Fruit fly (Drosophila melanogaster) whole organism, embryonic: Measurements from ENCODE around the gene lili.

Experiments used
- Bteb2 ChIP-seq: fragments of 200-800 bp; sonication (Bioruptor generic); optimal IDR thresholded peaks from 2 replicates; lab custom pipeline; 2016; ENCODE audit warnings: missing biosample characterization, missing genetic modification characterization
- CG10209 ChIP-seq: fragments of 200-800 bp; sonication (Bioruptor generic); optimal IDR thresholded peaks from 3 replicates; lab custom pipeline; 2017; ENCODE audit warnings: missing biosample characterization, mild to moderate bottlenecking, missing genetic modification characterization, missing genetic modification reagents
- CG10543 ChIP-seq: fragments of 200-800 bp; sonication (Bioruptor generic); optimal IDR thresholded peaks from 3 replicates; lab custom pipeline; 2017; ENCODE audit warnings: missing biosample characterization, mild to moderate bottlenecking, missing genetic modification characterization, moderate library complexity
- CG10979 ChIP-seq: fragments of 200-800 bp; sonication (Bioruptor generic); optimal IDR thresholded peaks from 2 replicates; lab custom pipeline; 2018; ENCODE audit warnings: missing biosample characterization, mild to moderate bottlenecking, missing genetic modification characterization, moderate library complexity
- CG13424 ChIP-seq: fragments of 200-800 bp; sonication (Bioruptor generic); optimal IDR thresholded peaks from 2 replicates; lab custom pipeline; 2019; ENCODE audit warnings: missing biosample characterization, mild to moderate bottlenecking, missing genetic modification characterization, moderate library complexity
- CG14050 ChIP-seq: fragments of 200-800 bp; sonication (Bioruptor generic); IDR thresholded peaks from 3 replicates; pipeline ENCODE4 v1.3.6; 2022; ENCODE audit warnings: missing biosample characterization, missing genetic modification characterization
- CG14710 ChIP-seq: fragments of 200-800 bp; sonication (Bioruptor generic); optimal IDR thresholded peaks from 3 replicates; lab custom pipeline; 2019; ENCODE audit warnings: missing biosample characterization, mild to moderate bottlenecking, missing genetic modification characterization, moderate library complexity
- CG15696 ChIP-seq: fragments of 200-800 bp; sonication (Bioruptor generic); optimal IDR thresholded peaks from 2 replicates; lab custom pipeline; 2019; ENCODE audit warnings: missing biosample characterization, mild to moderate bottlenecking, missing genetic modification characterization, moderate library complexity
- CG2116 ChIP-seq: fragments of 200-800 bp; sonication (Bioruptor generic); optimal IDR thresholded peaks from 3 replicates; lab custom pipeline; 2018; ENCODE audit warnings: missing biosample characterization, mild to moderate bottlenecking, missing genetic modification characterization
- CG32532 ChIP-seq: fragments of 200-800 bp; sonication (Bioruptor generic); IDR thresholded peaks from 2 replicates; pipeline ENCODE4 v1.3.6; 2022; ENCODE audit warnings: missing biosample characterization, missing genetic modification characterization
- CG33557 ChIP-seq: fragments of 200-800 bp; sonication (Bioruptor generic); optimal IDR thresholded peaks from 2 replicates; lab custom pipeline; 2019; ENCODE audit warnings: missing biosample characterization, mild to moderate bottlenecking, missing genetic modification characterization, moderate library complexity
- CG34376 ChIP-seq: fragments of 200-800 bp; sonication (Bioruptor generic); optimal IDR thresholded peaks from 2 replicates; lab custom pipeline; 2018; ENCODE audit warnings: missing biosample characterization, mild to moderate bottlenecking, missing genetic modification characterization
- CG4328 ChIP-seq: fragments of 200-800 bp; sonication (Bioruptor generic); optimal IDR thresholded peaks from 3 replicates; lab custom pipeline; 2017; ENCODE audit warnings: missing biosample characterization, missing genetic modification reagents, missing genetic modification characterization
- CG4424 ChIP-seq: fragments of 200-800 bp; sonication (Bioruptor generic); optimal IDR thresholded peaks from 3 replicates; lab custom pipeline; 2016; ENCODE audit warnings: missing biosample characterization, missing genetic modification characterization
- CG4707 ChIP-seq: fragments of 200-800 bp; sonication (Bioruptor generic); optimal IDR thresholded peaks from 2 replicates; lab custom pipeline; 2018; ENCODE audit warnings: missing biosample characterization, mild to moderate bottlenecking, missing genetic modification characterization, moderate library complexity
- CG4820 ChIP-seq: fragments of 200-800 bp; sonication (Bioruptor generic); optimal IDR thresholded peaks from 3 replicates; lab custom pipeline; 2016; ENCODE audit warnings: missing biosample characterization, missing genetic modification characterization
- CG5180 ChIP-seq: fragments of 200-800 bp; sonication (Bioruptor generic); optimal IDR thresholded peaks from 3 replicates; lab custom pipeline; 2017; ENCODE audit warnings: missing biosample characterization, missing genetic modification characterization, mild to moderate bottlenecking, moderate library complexity, missing genetic modification reagents
- CG7372 ChIP-seq: fragments of 200-800 bp; sonication (Bioruptor generic); IDR thresholded peaks from 2 replicates; pipeline ENCODE4 v1.3.6; 2022; ENCODE audit warnings: missing biosample characterization, missing genetic modification characterization
- CG8924 ChIP-seq: fragments of 200-800 bp; optimal IDR thresholded peaks from 3 replicates; lab custom pipeline; 2019; ENCODE audit warnings: missing biosample characterization, mild to moderate bottlenecking, missing genetic modification characterization, moderate library complexity
- CG9437 ChIP-seq: fragments of 200-800 bp; sonication (Bioruptor generic); optimal IDR thresholded peaks from 2 replicates; lab custom pipeline; 2018; ENCODE audit warnings: missing biosample characterization, mild to moderate bottlenecking, missing genetic modification characterization
- CG9727 ChIP-seq: fragments of 200-800 bp; sonication (Bioruptor generic); optimal IDR thresholded peaks from 3 replicates; lab custom pipeline; 2017; ENCODE audit warnings: missing biosample characterization, mild to moderate bottlenecking, missing genetic modification characterization
- Chrac-16 ChIP-seq: fragments of 200-800 bp; sonication (Bioruptor generic); optimal IDR thresholded peaks from 3 replicates; lab custom pipeline; 2016; ENCODE audit warnings: missing biosample characterization, missing genetic modification characterization
- Dll ChIP-seq: fragments of 200-800 bp; sonication (Bioruptor generic); IDR thresholded peaks from 4 replicates; pipeline ENCODE4 v1.3.6; 2022; ENCODE audit warnings: missing biosample characterization, missing genetic modification characterization; ENCODE audit not compliant: partially characterized antibody
- Dp ChIP-seq: fragments of 200-800 bp; sonication (Bioruptor generic); optimal IDR thresholded peaks from 2 replicates; lab custom pipeline; 2018; ENCODE audit warnings: missing biosample characterization, mild to moderate bottlenecking, missing genetic modification characterization, moderate library complexity
- Fer3 ChIP-seq: fragments of 200-800 bp; sonication (Bioruptor generic); optimal IDR thresholded peaks from 2 replicates; lab custom pipeline; 2018; ENCODE audit warnings: missing biosample characterization, mild to moderate bottlenecking, missing genetic modification characterization, moderate library complexity
- Hr3 ChIP-seq: fragments of 200-800 bp; sonication (Bioruptor generic); optimal IDR thresholded peaks from 3 replicates; lab custom pipeline; 2016; ENCODE audit warnings: missing biosample characterization, missing genetic modification characterization
- Med ChIP-seq: fragments of 200-800 bp; sonication (Bioruptor generic); peaks from one replicate; lab custom pipeline; 2016; ENCODE audit warnings: missing biosample characterization, missing genetic modification characterization, mild to moderate bottlenecking, inconsistent platforms, moderate library complexity
- NfI ChIP-seq: fragments of 200-800 bp; sonication (Bioruptor generic); optimal IDR thresholded peaks from 3 replicates; lab custom pipeline; 2018; ENCODE audit warnings: missing biosample characterization, mild to moderate bottlenecking, missing genetic modification characterization, moderate library complexity
- Rx ChIP-seq: fragments of 200-800 bp; sonication (Bioruptor generic); IDR thresholded peaks from 2 replicates; pipeline ENCODE4 v1.3.6; 2022; ENCODE audit warnings: missing biosample characterization, missing genetic modification characterization
- Sry-β ChIP-seq: fragments of 200-800 bp; sonication (Bioruptor generic); optimal IDR thresholded peaks from 2 replicates; lab custom pipeline; 2018; ENCODE audit warnings: missing biosample characterization, mild to moderate bottlenecking, missing genetic modification characterization, moderate library complexity
- Ssrp ChIP-seq: fragments of 200-800 bp; sonication (Bioruptor generic); optimal IDR thresholded peaks from 2 replicates; lab custom pipeline; 2018; ENCODE audit warnings: missing biosample characterization, mild to moderate bottlenecking, missing genetic modification characterization, moderate library complexity
- Xbp1 ChIP-seq: fragments of 200-800 bp; sonication (Bioruptor generic); optimal IDR thresholded peaks from 3 replicates; lab custom pipeline; 2016; ENCODE audit warnings: missing biosample characterization, mild to moderate bottlenecking, missing genetic modification characterization
- chn ChIP-seq: fragments of 200-800 bp; sonication (Bioruptor generic); optimal IDR thresholded peaks from 2 replicates; lab custom pipeline; 2016; ENCODE audit warnings: missing biosample characterization, missing genetic modification characterization
- crp ChIP-seq, 2 experiments: fragments of 200-800 bp; sonication (Bioruptor generic); optimal IDR thresholded peaks; 2 replicates in 1 of 2; 3 replicates in 1 of 2; lab custom pipeline; 2017; ENCODE audit warnings: missing biosample characterization in 2 of 2, missing genetic modification characterization in 2 of 2, mild to moderate bottlenecking in 1 of 2, moderate library complexity in 1 of 2
- da ChIP-seq: fragments of 200-800 bp; sonication (Bioruptor generic); optimal IDR thresholded peaks from 2 replicates; lab custom pipeline; 2016; ENCODE audit warnings: missing biosample characterization, missing genetic modification characterization
- dmrt11E ChIP-seq: fragments of 200-800 bp; sonication (Bioruptor generic); optimal IDR thresholded peaks from 3 replicates; lab custom pipeline; 2018; ENCODE audit warnings: missing biosample characterization, mild to moderate bottlenecking, missing genetic modification characterization, moderate library complexity
- exex ChIP-seq: fragments of 200-800 bp; sonication (Bioruptor generic); optimal IDR thresholded peaks from 4 replicates; lab custom pipeline; 2018; ENCODE audit warnings: missing biosample characterization, mild to moderate bottlenecking, missing genetic modification characterization, moderate library complexity
- hth ChIP-seq: fragments of >200 bp; optimal IDR thresholded peaks from 2 replicates; lab custom pipeline; 2017; ENCODE audit warnings: inconsistent platforms
- ind ChIP-seq: fragments of 200-800 bp; sonication (Bioruptor generic); optimal IDR thresholded peaks from 3 replicates; lab custom pipeline; 2016; ENCODE audit warnings: missing biosample characterization, missing genetic modification characterization
- knrl ChIP-seq: fragments of 200-800 bp; sonication (Bioruptor generic); IDR thresholded peaks from 3 replicates; pipeline ENCODE4 v1.3.6; 2022; ENCODE audit warnings: missing biosample characterization, missing genetic modification characterization; ENCODE audit not compliant: partially characterized antibody
- lbe ChIP-seq: fragments of 200-800 bp; sonication (Bioruptor generic); optimal IDR thresholded peaks from 2 replicates; lab custom pipeline; 2016; ENCODE audit warnings: missing biosample characterization, mild to moderate bottlenecking, missing genetic modification characterization
- lilli ChIP-seq: fragments of 200-800 bp; sonication (Bioruptor generic); optimal IDR thresholded peaks from 3 replicates; lab custom pipeline; 2016; ENCODE audit warnings: missing biosample characterization, missing genetic modification characterization
- phol ChIP-seq: fragments of 200-800 bp; sonication (Bioruptor generic); optimal IDR thresholded peaks from 3 replicates; lab custom pipeline; 2018; ENCODE audit warnings: missing biosample characterization, mild to moderate bottlenecking, missing genetic modification characterization, moderate library complexity
- row ChIP-seq: fragments of 200-800 bp; sonication (Bioruptor generic); IDR thresholded peaks from 3 replicates; pipeline ENCODE4 v1.3.6; 2022; ENCODE audit warnings: missing biosample characterization, missing genetic modification characterization
- sens ChIP-seq: fragments of 200-800 bp; sonication (Bioruptor generic); peaks from one replicate; lab custom pipeline; 2016; ENCODE audit warnings: missing biosample characterization, missing genetic modification characterization
- sima ChIP-seq: fragments of 200-800 bp; sonication (Bioruptor generic); optimal IDR thresholded peaks from 2 replicates; lab custom pipeline; 2016; ENCODE audit warnings: missing biosample characterization, missing genetic modification characterization
- sisA ChIP-seq: fragments of 200-800 bp; sonication (Bioruptor generic); IDR thresholded peaks from 2 replicates; pipeline ENCODE4 v1.3.6; 2022; ENCODE audit warnings: missing biosample characterization, missing genetic modification characterization
- slou ChIP-seq: fragments of 200-800 bp; sonication (Bioruptor generic); optimal IDR thresholded peaks from 3 replicates; lab custom pipeline; 2016; ENCODE audit warnings: missing biosample characterization, missing genetic modification characterization
- zfh1 ChIP-seq: fragments of 200-800 bp; sonication (Bioruptor generic); IDR thresholded peaks from 3 replicates; pipeline ENCODE4 v1.3.6; 2022; ENCODE audit warnings: missing biosample characterization, missing genetic modification characterization

The lili gene

DNA sequence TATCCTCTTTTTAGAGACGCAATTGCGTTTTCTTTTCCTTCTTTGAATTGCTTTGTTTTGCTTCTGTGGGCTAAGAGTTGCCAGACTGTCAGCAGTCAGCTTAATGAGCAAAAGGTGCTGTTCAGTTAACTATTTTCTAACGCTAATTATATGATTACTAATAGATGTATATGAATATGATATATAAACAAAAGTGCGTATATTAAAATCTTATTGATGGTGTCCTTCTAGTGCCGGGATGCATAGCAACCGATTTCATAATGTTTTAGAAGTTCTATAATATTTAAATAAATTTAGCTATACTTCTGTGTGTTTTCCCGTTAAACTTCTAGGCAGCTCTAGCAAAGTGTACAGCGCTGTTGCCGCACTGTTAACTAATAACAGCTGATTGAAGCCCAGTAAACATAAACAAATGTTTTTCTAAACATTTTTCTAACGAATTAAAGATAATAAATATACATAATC is 16.1 kb upstream of the lili start, which contains the start of the genes Kaz and CG43273 (continued):
- TF ChIP-seq lbe (GFP tag; lab: Kevin White, UChicago) (peak; percentile 32), CG32532 (GFP tag; lab: Robert Waterston, UW) (peak; percentile 64), knrl (GFP tag; lab: Robert Waterston, UW) (no peak), CG34376 (GFP tag; lab: Kevin White, UChicago) (peak; percentile 14), ind (peak; percentile 56), slou (GFP tag; lab: Kevin White, UChicago) (peak; percentile 35), row (GFP tag; lab: Robert Waterston, UW) (peak; percentile 94), NfI (GFP tag; lab: Kevin White, UChicago) (peak; percentile 74), CG4328 (GFP tag; lab: Kevin White, UChicago) (peak; percentile 23), Fer3 (no peak), Chrac-16 (GFP tag; lab: Kevin White, UChicago) (peak; percentile 59), CG33557 (GFP tag; lab: Kevin White, UChicago) (peak; percentile 55), CG10979 (tag; lab: Kevin White, UChicago) (peak; percentile 56), sens (GFP tag; lab: Kevin White, UChicago) (peak; percentile 81), CG13424 (peak; percentile 77), Dll (GFP tag; lab: Robert Waterston, UW) (0 out of 4 replicates have a peak, but pooled peaks have one; percentile 25), CG5180 (GFP tag; lab: Kevin White, UChicago) (no peak), Xbp1 (peak; percentile 75), sisA (GFP tag; lab: Robert Waterston, UW) (peak; percentile 5; the same call in 1 of the 2 replicates), CG4424 (GFP tag; lab: Kevin White, UChicago) (peak; percentile 51), CG10209 (GFP tag; lab: Kevin White, UChicago) (peak; percentile 37), CG15696 (peak; percentile 67), Sry-β (GFP tag; lab: Kevin White, UChicago) (peak; percentile 100), zfh1 (peak; percentile 34; the same call in 1 of the 3 replicates), CG4820 (GFP tag; lab: Kevin White, UChicago) (peak; percentile 42), da (GFP tag; lab: Kevin White, UChicago) (no peak), Ssrp (tag; lab: Kevin White, UChicago) (peak; percentile 66), CG9437 (GFP tag; lab: Kevin White, UChicago) (peak; percentile 25), CG9727 (GFP tag; lab: Kevin White, UChicago) (peak; percentile 32), CG14050 (no peak), CG2116 (peak; percentile 60), CG4707 (GFP tag; lab: Kevin White, UChicago) (no peak), CG14710 (tag; lab: Kevin White, UChicago) (peak; percentile 81), sima (GFP tag; lab: Kevin White, UChicago) (no peak), crp (GFP tag; optimal IDR thresholded peaks at IDR 0.05; lab: Kevin White, UChicago) (peak; percentile 34 to 89), exex (tag; lab: Kevin White, UChicago) (no peak), hth (no peak), CG7372 (peak; percentile 69), Med (peak; percentile 81), CG8924 (tag; lab: Kevin White, UChicago) (peak; percentile 74), Bteb2 (GFP tag; lab: Kevin White, UChicago) (no peak), phol (tag; lab: Kevin White, UChicago) (peak; percentile 76), Hr3 (GFP tag; lab: Kevin White, UChicago) (peak; percentile 48), dmrt11E (peak; percentile 40), chn (GFP tag; lab: Kevin White, UChicago) (peak; percentile 17), Rx (GFP tag; lab: Robert Waterston, UW) (no peak), Dp (peak; percentile 1), CG10543 (no peak), lilli (peak; percentile 73)
- TF ChIP-seq, all 482 proteins: peak for 144
